Fruit fly (Drosophila melanogaster): ENCODE data around the gene santa-maria.

The santa-maria gene

dm6 chr2L:7424907-7425689 is 25.9 kb downstream of the santa-maria start:
- TF ChIP-seq psq (optimal IDR thresholded peaks at IDR 0.05): no peak
- TF ChIP-seq ttk (optimal IDR thresholded peaks at IDR 0.05): no peak

- no peak for TF ChIP-seq ttk (optimal IDR thresholded peaks at IDR 0.05)
- no peak for TF ChIP-seq Sin3A (optimal IDR thresholded peaks at IDR 0.05)
- no peak for TF ChIP-seq Myc (optimal IDR thresholded peaks at IDR 0.05)
- no peak for TF ChIP-seq insv (optimal IDR thresholded peaks at IDR 0.05)
- no peak for TF ChIP-seq h (optimal IDR thresholded peaks at IDR 0.05)
- no peak for TF ChIP-seq psq (optimal IDR thresholded peaks at IDR 0.05)
Measured at dm6 chr2L:7424282-7424905, 26.6 kb downstream of the santa-maria start.

dm6 chr2L:7423333-7423895 is 27.6 kb downstream of the santa-maria start:
- TF ChIP-seq insv (optimal IDR thresholded peaks at IDR 0.05) (no peak), Myc (optimal IDR thresholded peaks at IDR 0.05) (no peak), psq (optimal IDR thresholded peaks at IDR 0.05) (no peak), ttk (optimal IDR thresholded peaks at IDR 0.05) (no peak), h (optimal IDR thresholded peaks at IDR 0.05) (no peak), Sin3A (optimal IDR thresholded peaks at IDR 0.05) (no peak)

DNA sequence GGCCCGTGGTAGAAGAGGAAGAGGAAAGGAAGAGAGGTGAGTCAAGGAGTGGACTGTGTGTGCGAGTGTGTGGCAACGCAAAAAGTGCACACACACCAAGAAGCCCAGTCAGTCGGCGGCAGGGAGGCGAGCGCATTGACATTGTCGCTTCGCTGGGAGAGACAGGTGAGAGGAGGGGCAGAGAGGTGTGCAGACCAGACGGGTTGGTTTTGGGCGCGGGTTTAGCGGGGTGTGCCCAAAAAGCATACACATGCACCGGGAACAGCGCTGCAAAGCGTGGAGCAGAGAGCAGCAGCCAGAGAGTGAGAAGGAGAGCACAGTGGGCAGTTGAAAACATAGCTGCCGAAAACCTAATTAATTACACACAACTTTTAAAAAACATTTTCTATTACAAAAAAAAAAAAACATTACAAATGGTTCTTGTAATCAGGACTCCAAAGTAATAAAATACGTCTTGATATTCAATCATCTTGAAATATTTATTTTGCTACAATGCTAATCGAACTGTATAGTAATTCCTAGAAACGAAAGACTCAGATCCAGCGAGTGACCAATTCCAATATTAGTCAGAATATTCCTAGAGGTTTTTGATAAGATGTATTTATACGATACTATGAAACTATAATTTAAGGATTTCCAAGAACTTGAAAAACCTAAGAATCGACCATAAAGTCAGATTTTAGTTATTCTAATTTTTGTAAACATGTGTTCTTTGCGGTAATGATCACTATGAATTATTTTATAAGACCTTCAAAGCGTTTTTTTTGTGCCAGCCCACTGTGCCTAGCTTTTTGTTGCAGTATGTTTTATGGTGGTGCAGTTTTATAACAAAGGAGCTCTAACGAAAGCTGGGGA is 28.4 kb downstream of the santa-maria start:
- no peak for TF ChIP-seq insv (optimal IDR thresholded peaks at IDR 0.05)
- no peak for TF ChIP-seq ttk (optimal IDR thresholded peaks at IDR 0.05)
- TF ChIP-seq Sin3A (optimal IDR thresholded peaks at IDR 0.05): no peak
- TF ChIP-seq psq (optimal IDR thresholded peaks at IDR 0.05): no peak
- no peak for TF ChIP-seq Myc (optimal IDR thresholded peaks at IDR 0.05)
- no peak for TF ChIP-seq h (optimal IDR thresholded peaks at IDR 0.05)

DNA sequence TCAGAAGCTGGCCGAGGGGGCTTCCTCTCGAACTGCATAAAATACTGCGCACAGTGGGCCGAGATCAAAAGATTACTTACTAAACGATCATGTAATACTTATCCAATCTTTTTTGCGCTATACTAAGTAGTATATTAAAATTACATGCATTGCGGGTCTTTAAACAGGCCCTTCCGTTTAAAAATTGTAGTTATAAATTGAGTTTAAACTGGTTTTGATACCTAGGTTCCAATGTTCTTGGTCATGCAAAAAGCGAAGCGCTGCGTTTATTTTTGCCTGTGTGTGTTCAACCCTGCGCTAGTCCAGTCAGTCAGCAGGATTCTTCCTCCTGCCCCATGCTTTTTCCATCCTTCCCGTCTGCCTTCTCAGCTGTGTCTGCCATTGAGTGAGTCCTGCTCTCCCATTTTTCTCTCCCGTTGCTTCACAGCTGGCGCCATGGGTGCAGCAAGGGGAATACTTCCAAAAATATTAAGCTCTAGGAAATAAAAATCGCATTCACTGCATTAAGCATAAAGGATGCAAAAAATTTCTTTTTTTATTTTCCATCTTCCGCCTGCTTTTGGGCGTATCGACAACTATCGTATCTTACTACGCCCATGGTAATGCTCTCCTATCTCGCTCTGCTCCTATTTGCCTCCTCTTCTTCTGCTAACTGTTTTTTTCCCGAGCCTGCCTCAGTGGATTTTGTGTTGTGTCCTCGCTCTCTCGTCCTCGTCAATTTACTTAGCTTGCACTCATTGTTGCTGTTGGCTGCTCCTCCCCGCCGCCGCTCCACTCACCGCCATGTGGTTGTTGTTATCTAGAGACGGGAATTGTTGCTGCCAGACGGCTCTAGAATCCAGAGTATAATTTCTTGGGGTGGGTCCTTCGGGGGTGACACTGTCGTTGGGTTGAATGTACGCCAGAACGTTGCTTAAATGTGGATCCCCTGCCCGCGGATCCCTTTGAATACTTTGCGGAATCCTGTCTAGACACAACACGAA is 30.4 kb downstream of the santa-maria start:
- TF ChIP-seq insv (optimal IDR thresholded peaks at IDR 0.05) (no peak), psq (optimal IDR thresholded peaks at IDR 0.05) (no peak), h (optimal IDR thresholded peaks at IDR 0.05) (no peak), ttk (optimal IDR thresholded peaks at IDR 0.05) (no peak), Sin3A (optimal IDR thresholded peaks at IDR 0.05) (no peak), Myc (optimal IDR thresholded peaks at IDR 0.05) (no peak)

DNA sequence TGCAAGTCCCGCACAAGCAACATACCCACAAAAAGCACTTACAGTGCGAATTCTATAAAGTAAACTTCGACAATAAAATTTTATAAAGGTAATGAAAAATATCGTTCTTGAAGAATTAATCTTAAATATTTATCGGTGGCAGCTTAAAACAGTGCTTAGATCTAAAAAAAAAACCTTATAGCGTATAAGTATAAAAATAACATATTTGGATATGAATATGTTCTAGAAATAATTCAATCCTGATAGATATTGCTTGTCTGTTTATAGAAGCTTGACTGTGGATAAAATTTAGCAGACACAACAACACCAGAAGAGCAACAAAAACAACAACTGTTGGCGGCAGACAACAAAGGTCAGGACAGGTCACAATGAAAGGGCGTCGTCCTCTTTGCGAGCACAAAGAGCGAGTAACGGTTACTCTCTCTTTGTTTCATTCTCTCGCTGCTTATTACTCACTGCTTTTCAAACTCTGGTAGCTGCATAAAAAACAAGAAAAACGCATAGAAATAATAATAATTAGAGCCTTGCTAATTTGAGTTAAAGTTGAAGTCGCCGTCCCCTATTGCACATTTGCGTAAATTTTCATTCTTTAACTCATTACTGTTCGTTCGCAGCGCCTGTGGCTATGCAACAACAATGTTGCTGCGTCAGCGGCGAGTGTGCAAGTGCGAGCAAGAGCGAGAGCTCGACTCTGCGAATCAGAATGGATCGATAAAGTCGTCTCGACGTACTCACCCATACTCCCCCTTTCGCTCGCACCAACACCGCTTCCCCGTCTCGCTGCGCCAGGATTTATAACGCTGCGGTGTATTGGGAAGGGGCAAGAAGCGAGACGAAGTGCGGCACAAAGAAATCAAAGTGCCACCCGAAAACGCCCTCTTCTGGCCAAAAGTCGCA is 31.4 kb downstream of the santa-maria start:
- TF ChIP-seq ttk (optimal IDR thresholded peaks at IDR 0.05) (no peak), psq (optimal IDR thresholded peaks at IDR 0.05) (no peak), Myc (optimal IDR thresholded peaks at IDR 0.05) (no peak), Sin3A (optimal IDR thresholded peaks at IDR 0.05) (no peak), h (optimal IDR thresholded peaks at IDR 0.05) (no peak), insv (optimal IDR thresholded peaks at IDR 0.05) (no peak)

- no peak for TF ChIP-seq insv (optimal IDR thresholded peaks at IDR 0.05)
- no peak for TF ChIP-seq Sin3A (optimal IDR thresholded peaks at IDR 0.05)
- no peak for TF ChIP-seq h (optimal IDR thresholded peaks at IDR 0.05)
- TF ChIP-seq psq (optimal IDR thresholded peaks at IDR 0.05): no peak
- no peak for TF ChIP-seq Myc (optimal IDR thresholded peaks at IDR 0.05)
- TF ChIP-seq ttk (optimal IDR thresholded peaks at IDR 0.05): no peak
Measured at dm6 chr2L:7418148-7418988, 32.7 kb downstream of the santa-maria start.

- no peak for TF ChIP-seq ttk (optimal IDR thresholded peaks at IDR 0.05)
- no peak for TF ChIP-seq insv (optimal IDR thresholded peaks at IDR 0.05)
- TF ChIP-seq Myc (optimal IDR thresholded peaks at IDR 0.05): no peak
- TF ChIP-seq Sin3A (optimal IDR thresholded peaks at IDR 0.05): no peak
- TF ChIP-seq h (optimal IDR thresholded peaks at IDR 0.05): no peak
- no peak for TF ChIP-seq psq (optimal IDR thresholded peaks at IDR 0.05)
Measured at dm6 chr2L:7411947-7412621, 39.0 kb downstream of the santa-maria start, which contains the start of gene chm. Gene chm (plus strand): TSS chr2L:7412417.

dm6 chr2L:7410609-7411008 is 40.4 kb downstream of the santa-maria start, which contains the start of gene CG15818:
Gene CG15818 (plus strand): TSS chr2L:7410909.
- TF ChIP-seq ttk (optimal IDR thresholded peaks at IDR 0.05) (no peak), psq (optimal IDR thresholded peaks at IDR 0.05) (no peak), h (optimal IDR thresholded peaks at IDR 0.05) (no peak)

Data from Kc167 (cell line).